Fruit fly (Drosophila melanogaster) whole organism, wandering third instar larva: Measurements from ENCODE around the gene Cpr72Eb.

Source experiments
- Hr83 ChIP-seq: fragments of 200-300 bp; sonication (Bioruptor generic); optimal IDR thresholded peaks from 2 replicates; lab custom pipeline; 2016; ENCODE audit warnings: missing biosample characterization, mild to moderate bottlenecking, missing genetic modification characterization, moderate library complexity; ENCODE audit not compliant: poor library complexity, severe bottlenecking
- Jra ChIP-seq: sonication (Bioruptor generic); optimal IDR thresholded peaks from 2 replicates; lab custom pipeline; 2016; ENCODE audit warnings: missing biosample characterization, missing genetic modification characterization
- Myc ChIP-seq: fragments of >200 bp; optimal IDR thresholded peaks from 2 replicates; lab custom pipeline; 2017
- OdsH ChIP-seq: fragments of 200-800 bp; sonication (Bioruptor generic); optimal IDR thresholded peaks from 2 replicates; lab custom pipeline; 2016; ENCODE audit warnings: missing biosample characterization, mild to moderate bottlenecking, missing genetic modification characterization
- pan ChIP-seq: fragments of >200 bp; optimal IDR thresholded peaks from 2 replicates; lab custom pipeline; 2017
- psq ChIP-seq: fragments of 200-800 bp; sonication (Bioruptor generic); optimal IDR thresholded peaks from 3 replicates; lab custom pipeline; 2017; ENCODE audit warnings: missing biosample characterization, mild to moderate bottlenecking, missing genetic modification characterization, moderate library complexity
- usp ChIP-seq: fragments of >200 bp; optimal IDR thresholded peaks from 2 replicates; lab custom pipeline; 2017; ENCODE audit warnings: missing biosample characterization, missing genetic modification characterization

DNA sequence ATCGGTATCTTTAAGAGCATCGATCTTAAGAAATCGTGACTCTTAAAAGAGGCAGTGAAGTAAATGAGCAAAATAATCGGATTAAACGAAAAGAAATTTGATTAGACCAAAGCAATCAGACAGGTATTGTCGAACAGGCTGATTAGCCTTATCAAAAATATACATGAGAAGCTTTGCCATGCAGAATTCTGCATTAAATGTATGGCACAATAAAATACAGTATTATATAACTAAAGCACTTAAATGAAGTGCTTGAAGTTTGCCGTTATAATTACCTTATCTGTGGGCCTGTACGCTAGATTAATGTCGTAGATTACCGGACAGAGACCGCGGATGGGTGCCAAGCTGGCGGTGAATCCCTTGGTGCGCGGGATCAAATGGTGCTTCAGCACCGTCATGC lies 18.4 kb downstream of the Cpr72Eb start:
- TF ChIP-seq Hr83 (GFP tag; lab: Kevin White, UChicago) (no peak), pan (lab: Kevin White, UChicago) (no peak), OdsH (GFP tag; lab: Kevin White, UChicago) (no peak), Myc (lab: Kevin White, UChicago) (no peak), usp (GFP tag; lab: Kevin White, UChicago) (no peak), Jra (GFP tag; lab: Kevin White, UChicago) (no peak), psq (GFP tag; lab: Kevin White, UChicago) (no peak)
